Fruit fly (Drosophila melanogaster) whole organism, embryonic: Measurements from ENCODE around the gene CG42591.

ENCODE experiments used
- Blimp-1 ChIP-seq: fragments of 200-800 bp; sonication (Bioruptor generic); optimal IDR thresholded peaks from 3 replicates; lab custom pipeline; 2018; ENCODE audit warnings: missing biosample characterization, missing genetic modification characterization, mild to moderate bottlenecking, moderate library complexity, missing genetic modification reagents
- C15 ChIP-seq: fragments of 200-800 bp; sonication (Bioruptor generic); IDR thresholded peaks from 3 replicates; pipeline ENCODE4 v1.3.6; 2022; ENCODE audit warnings: missing biosample characterization, missing genetic modification characterization
- CG11504 ChIP-seq: fragments of 200-800 bp; sonication (Bioruptor generic); optimal IDR thresholded peaks from 3 replicates; lab custom pipeline; 2019; ENCODE audit warnings: missing biosample characterization, mild to moderate bottlenecking, missing genetic modification characterization, moderate library complexity
- CG1233 ChIP-seq: fragments of 200-800 bp; sonication (Bioruptor generic); optimal IDR thresholded peaks from 4 replicates; lab custom pipeline; 2018; ENCODE audit warnings: missing biosample characterization, mild to moderate bottlenecking, missing genetic modification characterization
- CG12769 ChIP-seq: fragments of 200-800 bp; sonication (Bioruptor generic); optimal IDR thresholded peaks from 2 replicates; lab custom pipeline; 2019; ENCODE audit warnings: missing biosample characterization, mild to moderate bottlenecking, missing genetic modification characterization, moderate library complexity
- CG14050 ChIP-seq: fragments of 200-800 bp; sonication (Bioruptor generic); IDR thresholded peaks from 3 replicates; pipeline ENCODE4 v1.3.6; 2022; ENCODE audit warnings: missing biosample characterization, missing genetic modification characterization
- CG15269 ChIP-seq: fragments of 200-800 bp; sonication (Bioruptor generic); optimal IDR thresholded peaks from 2 replicates; lab custom pipeline; 2018; ENCODE audit warnings: missing biosample characterization, mild to moderate bottlenecking, missing genetic modification characterization, moderate library complexity
- CG18011 ChIP-seq: fragments of 200-800 bp; sonication (Bioruptor generic); optimal IDR thresholded peaks from 2 replicates; lab custom pipeline; 2017; ENCODE audit warnings: missing biosample characterization, missing genetic modification characterization, mild to moderate bottlenecking, moderate library complexity, missing genotype
- CG18599 ChIP-seq: fragments of 200-800 bp; sonication (Bioruptor generic); optimal IDR thresholded peaks from 3 replicates; lab custom pipeline; 2017; ENCODE audit warnings: missing biosample characterization, missing genetic modification characterization, mild to moderate bottlenecking, moderate library complexity, missing genetic modification reagents
- CG2712 ChIP-seq: fragments of 200-800 bp; optimal IDR thresholded peaks from 3 replicates; lab custom pipeline; 2019; ENCODE audit warnings: missing biosample characterization, mild to moderate bottlenecking, missing genetic modification characterization, moderate library complexity
- CG32772 ChIP-seq: fragments of 200-800 bp; sonication (Bioruptor generic); IDR thresholded peaks from 2 replicates; pipeline ENCODE4 v1.3.6; 2022; ENCODE audit warnings: missing biosample characterization, missing genetic modification characterization
- CG4404 ChIP-seq: fragments of 200-800 bp; sonication (Bioruptor generic); IDR thresholded peaks from 2 replicates; pipeline ENCODE4 v1.3.6; 2022; ENCODE audit warnings: missing biosample characterization, missing genetic modification characterization
- CG4820 ChIP-seq: fragments of 200-800 bp; sonication (Bioruptor generic); optimal IDR thresholded peaks from 3 replicates; lab custom pipeline; 2016; ENCODE audit warnings: missing biosample characterization, missing genetic modification characterization
- CG4854 ChIP-seq: fragments of 200-800 bp; sonication (Bioruptor generic); optimal IDR thresholded peaks from 2 replicates; lab custom pipeline; 2016; ENCODE audit warnings: missing biosample characterization, missing genetic modification characterization, inconsistent platforms
- CG5180 ChIP-seq: fragments of 200-800 bp; sonication (Bioruptor generic); optimal IDR thresholded peaks from 3 replicates; lab custom pipeline; 2017; ENCODE audit warnings: missing biosample characterization, missing genetic modification characterization, mild to moderate bottlenecking, moderate library complexity, missing genetic modification reagents
- Camta ChIP-seq: fragments of 200-800 bp; sonication (Bioruptor generic); optimal IDR thresholded peaks from 2 replicates; lab custom pipeline; 2016; ENCODE audit warnings: missing biosample characterization, missing genetic modification characterization
- CrebB ChIP-seq: fragments of 200-800 bp; sonication (Bioruptor generic); optimal IDR thresholded peaks from 3 replicates; lab custom pipeline; 2018; ENCODE audit warnings: missing biosample characterization, mild to moderate bottlenecking, missing genetic modification characterization
- Dbx ChIP-seq: fragments of 200-800 bp; sonication (Bioruptor generic); IDR thresholded peaks from 3 replicates; pipeline ENCODE4 v1.3.6; 2022; ENCODE audit warnings: missing biosample characterization, missing genetic modification characterization
- ERR ChIP-seq: fragments of 200-800 bp; sonication (Bioruptor generic); optimal IDR thresholded peaks from 2 replicates; lab custom pipeline; 2016; ENCODE audit warnings: missing biosample characterization, missing genetic modification characterization
- Ets65A ChIP-seq: fragments of 200-800 bp; sonication (Bioruptor generic); peaks from one replicate; lab custom pipeline; 2016; ENCODE audit warnings: missing biosample characterization, missing genetic modification characterization
- Hsf ChIP-seq: fragments of 200-800 bp; sonication (Bioruptor generic); optimal IDR thresholded peaks from 3 replicates; lab custom pipeline; 2016; ENCODE audit warnings: missing biosample characterization, missing genetic modification characterization
- Max ChIP-seq: fragments of 200-800 bp; sonication (Bioruptor generic); optimal IDR thresholded peaks from 2 replicates; lab custom pipeline; 2016; ENCODE audit warnings: missing biosample characterization, mild to moderate bottlenecking, missing genetic modification characterization
- Rfx ChIP-seq: fragments of 200-800 bp; sonication (Bioruptor generic); IDR thresholded peaks from 2 replicates; pipeline ENCODE4 v1.3.6; 2022; ENCODE audit warnings: missing biosample characterization, missing genetic modification characterization
- Six4 ChIP-seq: fragments of 200-800 bp; sonication (Bioruptor generic); optimal IDR thresholded peaks from 2 replicates; lab custom pipeline; 2016; ENCODE audit warnings: missing biosample characterization, missing genetic modification characterization
- Sry-δ ChIP-seq: fragments of 200-800 bp; sonication (Bioruptor generic); optimal IDR thresholded peaks from 2 replicates; lab custom pipeline; 2016; ENCODE audit warnings: missing biosample characterization, missing genetic modification characterization
- Tbp ChIP-seq: fragments of >200 bp; optimal IDR thresholded peaks from 2 replicates; lab custom pipeline; 2018; ENCODE audit warnings: missing biosample characterization, missing genetic modification characterization
- al ChIP-seq: fragments of 200-800 bp; sonication (Bioruptor generic); IDR thresholded peaks from 2 replicates; pipeline ENCODE4 v1.3.6; 2022; ENCODE audit warnings: missing biosample characterization, missing genetic modification characterization
- ap ChIP-seq: fragments of 200-800 bp; sonication (Bioruptor generic); IDR thresholded peaks from 2 replicates; pipeline ENCODE4 v1.3.6; 2022; ENCODE audit warnings: missing biosample characterization, missing genetic modification characterization
- bab2 ChIP-seq: fragments of 200-800 bp; sonication (Bioruptor generic); optimal IDR thresholded peaks from 2 replicates; lab custom pipeline; 2016; ENCODE audit warnings: missing biosample characterization, missing genetic modification characterization
- bbx ChIP-seq: fragments of 200-800 bp; sonication (Bioruptor generic); IDR thresholded peaks from 2 replicates; pipeline ENCODE4 v1.3.6; 2022; ENCODE audit warnings: missing biosample characterization, missing genetic modification characterization; ENCODE audit not compliant: partially characterized antibody
- caup ChIP-seq: fragments of 200-800 bp; sonication (Bioruptor generic); optimal IDR thresholded peaks from 3 replicates; lab custom pipeline; 2017; ENCODE audit warnings: missing biosample characterization, mild to moderate bottlenecking, missing genetic modification characterization, moderate library complexity; ENCODE audit not compliant: severe bottlenecking
- chinmo ChIP-seq: fragments of 200-800 bp; sonication (Bioruptor generic); IDR thresholded peaks from 4 replicates; pipeline ENCODE4 v1.3.6; 2022; ENCODE audit warnings: missing biosample characterization, missing genetic modification characterization; ENCODE audit not compliant: partially characterized antibody
- crol ChIP-seq: fragments of 200-800 bp; sonication (Bioruptor generic); IDR thresholded peaks from 2 replicates; pipeline ENCODE4 v1.3.6; 2022; ENCODE audit warnings: missing biosample characterization, missing genetic modification characterization
- cwo ChIP-seq: fragments of 200-800 bp; sonication (Bioruptor generic); optimal IDR thresholded peaks from 3 replicates; lab custom pipeline; 2017; ENCODE audit warnings: missing biosample characterization, missing genetic modification characterization, mild to moderate bottlenecking, moderate library complexity, missing genetic modification reagents
- dmrt11E ChIP-seq: fragments of 200-800 bp; sonication (Bioruptor generic); optimal IDR thresholded peaks from 3 replicates; lab custom pipeline; 2018; ENCODE audit warnings: missing biosample characterization, mild to moderate bottlenecking, missing genetic modification characterization, moderate library complexity
- dysf ChIP-seq: fragments of 200-800 bp; sonication (Bioruptor generic); IDR thresholded peaks from 3 replicates; pipeline ENCODE4 v1.3.6; 2022; ENCODE audit warnings: missing biosample characterization, missing genetic modification characterization
- fd64A ChIP-seq: fragments of 200-800 bp; sonication (Bioruptor generic); optimal IDR thresholded peaks from 3 replicates; lab custom pipeline; 2018; ENCODE audit warnings: missing biosample characterization, mild to moderate bottlenecking, missing genetic modification characterization
- fru ChIP-seq: fragments of >200 bp; optimal IDR thresholded peaks from 2 replicates; lab custom pipeline; 2017
- grau ChIP-seq: fragments of 200-800 bp; optimal IDR thresholded peaks from 3 replicates; lab custom pipeline; 2019; ENCODE audit warnings: missing biosample characterization, mild to moderate bottlenecking, missing genetic modification characterization, moderate library complexity
- gsb-n ChIP-seq: fragments of 200-800 bp; sonication (Bioruptor generic); optimal IDR thresholded peaks from 3 replicates; lab custom pipeline; 2018; ENCODE audit warnings: missing biosample characterization, mild to moderate bottlenecking, missing genetic modification characterization
- nau ChIP-seq: fragments of 200-800 bp; sonication (Bioruptor generic); optimal IDR thresholded peaks from 3 replicates; lab custom pipeline; 2017; ENCODE audit warnings: missing biosample characterization, mild to moderate bottlenecking, missing genetic modification characterization, missing genetic modification reagents
- phol ChIP-seq: fragments of 200-800 bp; sonication (Bioruptor generic); optimal IDR thresholded peaks from 3 replicates; lab custom pipeline; 2018; ENCODE audit warnings: missing biosample characterization, mild to moderate bottlenecking, missing genetic modification characterization, moderate library complexity
- sens ChIP-seq: fragments of 200-800 bp; sonication (Bioruptor generic); peaks from one replicate; lab custom pipeline; 2016; ENCODE audit warnings: missing biosample characterization, missing genetic modification characterization
- so ChIP-seq: fragments of 200-800 bp; sonication (Bioruptor generic); IDR thresholded peaks from 3 replicates; pipeline ENCODE4 v1.3.6; 2022; ENCODE audit warnings: missing biosample characterization, missing genetic modification characterization
- sug ChIP-seq: fragments of 200-800 bp; optimal IDR thresholded peaks from 2 replicates; lab custom pipeline; 2019; ENCODE audit warnings: missing biosample characterization, mild to moderate bottlenecking, missing genetic modification characterization, moderate library complexity
- ttk ChIP-seq: fragments of 200-800 bp; sonication (Bioruptor generic); IDR thresholded peaks from 2 replicates; pipeline ENCODE4 v2.1.2; 2022; ENCODE audit warnings: missing biosample characterization, missing genetic modification characterization
- unpg ChIP-seq: fragments of 200-800 bp; sonication (Bioruptor generic); optimal IDR thresholded peaks from 3 replicates; lab custom pipeline; 2018; ENCODE audit warnings: missing biosample characterization, mild to moderate bottlenecking, missing genetic modification characterization, moderate library complexity
- vvl ChIP-seq: fragments of 200-800 bp; sonication (Bioruptor generic); IDR thresholded peaks from 2 replicates; pipeline ENCODE4 v1.3.6; 2022; ENCODE audit warnings: missing biosample characterization, missing genetic modification characterization
- wek ChIP-seq: fragments of 200-800 bp; sonication (Bioruptor generic); optimal IDR thresholded peaks from 3 replicates; lab custom pipeline; 2018; ENCODE audit warnings: missing biosample characterization, mild to moderate bottlenecking, missing genetic modification characterization, moderate library complexity
- yki ChIP-seq: fragments of >200 bp; optimal IDR thresholded peaks from 3 replicates; lab custom pipeline; 2018

CG42591 gene

dm6 chr3L:8029194-8029747 lies 40.5 kb downstream of the CG42591 start (continued):
- no peak for TF ChIP-seq caup (GFP tag; lab: Kevin White, UChicago)
- 0 out of 2 replicates have a peak, but pooled peaks have one; percentile 5 for TF ChIP-seq al (GFP tag; lab: Robert Waterston, UW)
- peak; percentile 40 for TF ChIP-seq Six4 (GFP tag; lab: Kevin White, UChicago)
- TF ChIP-seq Tbp = no peak
- peak; percentile 83 for TF ChIP-seq Blimp-1 (GFP tag; lab: Kevin White, UChicago)
- TF ChIP-seq grau (tag; lab: Kevin White, UChicago) = peak; percentile 68
- peak; percentile 95 for TF ChIP-seq sens (GFP tag; lab: Kevin White, UChicago)
- peak; percentile 12 for TF ChIP-seq Sry-δ (GFP tag; lab: Kevin White, UChicago)
- TF ChIP-seq bab2 (GFP tag; lab: Kevin White, UChicago) = peak; percentile 40
- peak; percentile 49 for TF ChIP-seq phol (tag; lab: Kevin White, UChicago)
- peak; percentile 61 for TF ChIP-seq dysf
- TF ChIP-seq CG4820 (GFP tag; lab: Kevin White, UChicago) = peak; percentile 36
- TF ChIP-seq cwo (GFP tag; lab: Kevin White, UChicago) = peak; percentile 2
- TF ChIP-seq Camta = peak; percentile 26
- TF ChIP-seq CG15269 (tag; lab: Kevin White, UChicago) = no peak
- TF ChIP-seq CG12769 (tag; lab: Kevin White, UChicago) = peak; percentile 30
- 0 out of 3 replicates have a peak, but pooled peaks have one; percentile 22 for TF ChIP-seq so
- TF ChIP-seq fru = no peak
- TF ChIP-seq Ets65A (GFP tag; lab: Kevin White, UChicago) = peak; percentile 93
- TF ChIP-seq fd64A (GFP tag; lab: Kevin White, UChicago) = peak; percentile 31
- no peak for TF ChIP-seq sug (tag; lab: Kevin White, UChicago)
- TF ChIP-seq Hsf (GFP tag; lab: Kevin White, UChicago) = peak; percentile 32
- 0 out of 3 replicates have a peak, but pooled peaks have one; percentile 16 for TF ChIP-seq CG14050 (GFP tag; lab: Robert Waterston, UW)
- no peak for TF ChIP-seq C15 (GFP tag; lab: Robert Waterston, UW)
- peak; percentile 26 for TF ChIP-seq gsb-n
- no peak for TF ChIP-seq chinmo (GFP tag; lab: Robert Waterston, UW)
- no peak for TF ChIP-seq Max
- no peak for TF ChIP-seq yki (lab: Kevin White, UChicago)
- peak; percentile 72 for TF ChIP-seq nau (GFP tag; lab: Kevin White, UChicago)
- TF ChIP-seq dmrt11E (tag; lab: Kevin White, UChicago) = no peak
- TF ChIP-seq bbx (GFP tag; lab: Robert Waterston, UW) = no peak
- peak; percentile 18 for TF ChIP-seq CG1233 (GFP tag; lab: Kevin White, UChicago)
- TF ChIP-seq CrebB (tag; lab: Kevin White, UChicago) = no peak
- TF ChIP-seq CG18599 = peak; percentile 27
- TF ChIP-seq ttk (GFP tag; lab: Robert Waterston, UW) = peak; percentile 19; the same call in 1 of the 2 replicates
- TF ChIP-seq CG4854 = peak; percentile 10
- TF ChIP-seq CG11504 (tag; lab: Kevin White, UChicago) = peak; percentile 50
- 0 out of 2 replicates have a peak, but pooled peaks have one; percentile 17 for TF ChIP-seq CG32772
- TF ChIP-seq CG2712 (tag; lab: Kevin White, UChicago) = peak; percentile 33
- no peak for TF ChIP-seq CG18011 (GFP tag; lab: Kevin White, UChicago)
- peak; percentile 84 for TF ChIP-seq crol (GFP tag; lab: Robert Waterston, UW)
- no peak for TF ChIP-seq unpg (GFP tag; lab: Kevin White, UChicago)
- TF ChIP-seq CG4404 (GFP tag; lab: Robert Waterston, UW) = 0 out of 2 replicates have a peak, but pooled peaks have one; percentile 30
- TF ChIP-seq ap (GFP tag; lab: Robert Waterston, UW) = no peak
- peak; percentile 80 for TF ChIP-seq vvl (GFP tag; lab: Robert Waterston, UW)
- peak; percentile 12 for TF ChIP-seq CG5180
- TF ChIP-seq Rfx (GFP tag; lab: Robert Waterston, UW) = peak; percentile 52
- TF ChIP-seq wek = peak; percentile 18
- TF ChIP-seq Dbx (GFP tag; lab: Robert Waterston, UW) = 0 out of 3 replicates have a peak, but pooled peaks have one; percentile 16
- TF ChIP-seq ERR (GFP tag; lab: Kevin White, UChicago) = no peak
